Worm (Caenorhabditis elegans): ENCODE results near the gene str-9.

- TF ChIP-seq unc-62 (GFP tag; optimal IDR thresholded peaks at IDR 0.05) (no peak), efl-1 (optimal IDR thresholded peaks at IDR 0.05) (no peak), efl-1 (GFP tag; optimal IDR thresholded peaks at IDR 0.05 in 1 of 2) (no peak), lin-39 (tag; optimal IDR thresholded peaks at IDR 0.05) (no peak)
These were observed 46.2 kb upstream of the str-9 start for ce11 chrV:15712385-15712784.

All from whole organism, L1 larva.